Fruit fly (Drosophila melanogaster) S2 (cell line): Measurements from ENCODE around the gene AnxB10.
"Not testable (repeated sequence)": the region's sequence is repeated elsewhere in the genome, so short reads cannot be mapped to it uniquely, and the experiment has no call there.

Experiments
- CG8478 ChIP-seq: fragments of >200 bp; optimal IDR thresholded peaks from 2 replicates; lab custom pipeline; 2018
- CTCF ChIP-seq, 2 experiments: fragments of >200 bp; optimal IDR thresholded peaks; 2 replicates each; lab custom pipeline; 2018

DNA sequence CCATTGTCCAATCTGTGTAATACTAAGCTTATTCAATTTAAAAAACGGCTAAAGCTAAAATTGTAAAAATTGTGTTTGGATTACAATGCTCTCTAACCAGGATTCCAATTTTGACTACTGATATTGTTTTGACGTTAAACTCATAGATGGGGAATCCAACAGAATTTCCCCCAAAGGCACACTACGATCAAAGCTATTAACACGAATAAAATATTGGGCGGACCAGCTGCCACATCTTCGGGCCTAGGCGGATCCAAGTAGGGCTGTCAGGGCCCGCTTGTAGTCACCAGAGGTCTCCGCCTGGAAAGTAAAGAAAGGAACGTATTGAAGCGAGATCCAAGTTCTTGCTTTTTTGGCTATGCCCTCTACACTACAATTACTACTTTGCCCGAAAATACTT, 43.8 kb upstream of the AnxB10 start, which contains the start of gene SdicC:
- TF ChIP-seq CTCF (optimal IDR thresholded peaks at IDR 0.05; lab: Kevin White, UChicago); CG8478: not testable (repeated sequence)
